Worm (Caenorhabditis elegans) whole organism, L4 larva: ENCODE measurements around the gene srx-68.

ENCODE experiments used
- R02D3.7 ChIP-seq: fragments of 150-350 bp; sonication (generic microtip); optimal IDR thresholded peaks from 3 replicates; lab custom pipeline; 2014; ENCODE audit warnings: missing biosample characterization, missing genetic modification characterization
- aly-2 ChIP-seq: sonication (generic microtip); optimal IDR thresholded peaks from 2 replicates; lab custom pipeline; 2018; ENCODE audit warnings: missing biosample characterization, missing genetic modification characterization
- duxl-1 ChIP-seq: sonication (generic microtip); optimal IDR thresholded peaks from 2 replicates; lab custom pipeline; 2016; ENCODE audit warnings: mild to moderate bottlenecking, missing genetic modification characterization, moderate library complexity, missing compliant biosample characterization; ENCODE audit not compliant: poor library complexity
- nhr-76 ChIP-seq: fragments of 150-350 bp; optimal IDR thresholded peaks from 2 replicates; lab custom pipeline; 2014; ENCODE audit warnings: missing biosample characterization, missing genetic modification characterization
- nhr-77 ChIP-seq: fragments of 150-350 bp; optimal IDR thresholded peaks from 2 replicates; lab custom pipeline; 2014; ENCODE audit warnings: missing biosample characterization, missing genetic modification characterization

- TF ChIP-seq nhr-76 (no peak), nhr-77 (tag; lab: Kevin White, UChicago) (no peak), aly-2 (tag; lab: Kevin White, UChicago) (no peak), duxl-1 (tag; lab: Kevin White, UChicago) (no peak), R02D3.7 (tag; lab: Kevin White, UChicago) (no peak)
Measured at ce11 chrV:3919289-3919688, 6.7 kb downstream of the srx-68 start, which contains the start of gene srx-66.
